Worm (Caenorhabditis elegans) whole organism, late embryonic: ENCODE measurements around the gene C56G2.4.

Source experiments
- C38D4.7 ChIP-seq: fragments of 200-800 bp; sonication (Bioruptor generic); optimal IDR thresholded peaks from 2 replicates; lab custom pipeline; 2018; ENCODE audit warnings: mild to moderate bottlenecking, missing genetic modification characterization, moderate library complexity, missing compliant biosample characterization
- F13H6.1 ChIP-seq: sonication (generic microtip); optimal IDR thresholded peaks from 2 replicates; lab custom pipeline; 2016; ENCODE audit warnings: missing genetic modification characterization, missing compliant biosample characterization
- K09A11.1 ChIP-seq: sonication (generic microtip); optimal IDR thresholded peaks from 2 replicates; lab custom pipeline; 2017; ENCODE audit warnings: antibody characterized with exemption, mild to moderate bottlenecking, missing genetic modification characterization, missing compliant biosample characterization; ENCODE audit not compliant: insufficient read depth
- ama-1 ChIP-seq: fragments of 150-350 bp; optimal IDR thresholded peaks from 2 replicates; lab custom pipeline; 2014
- ceh-2 ChIP-seq: sonication (generic microtip); optimal IDR thresholded peaks from 2 replicates; lab custom pipeline; 2016; ENCODE audit warnings: missing genotype, missing genetic modification characterization, missing compliant biosample characterization
- dmd-4 ChIP-seq: sonication (generic microtip); optimal IDR thresholded peaks from 2 replicates; lab custom pipeline; 2016; ENCODE audit warnings: borderline replicate concordance, missing genetic modification characterization, missing compliant biosample characterization
- fax-1 ChIP-seq: sonication (generic microtip); optimal IDR thresholded peaks from 2 replicates; lab custom pipeline; 2016; ENCODE audit warnings: missing genotype, missing genetic modification characterization, missing compliant biosample characterization
- nfya-1 ChIP-seq: sonication (generic microtip); optimal IDR thresholded peaks from 2 replicates; lab custom pipeline; 2017; ENCODE audit warnings: missing genetic modification characterization, mild to moderate bottlenecking, missing compliant biosample characterization, antibody characterized with exemption, moderate library complexity
- pat-9 ChIP-seq: fragments of 200-800 bp; sonication (Bioruptor generic); optimal IDR thresholded peaks from 2 replicates; lab custom pipeline; 2018; ENCODE audit warnings: mild to moderate bottlenecking, missing genetic modification characterization, moderate library complexity, missing compliant biosample characterization
- pha-2 ChIP-seq: sonication (generic microtip); optimal IDR thresholded peaks from 2 replicates; lab custom pipeline; 2017; ENCODE audit warnings: mild to moderate bottlenecking, missing genetic modification characterization, missing compliant biosample characterization
- pha-4 ChIP-seq: fragments of 150-350 bp; optimal IDR thresholded peaks from 2 replicates; lab custom pipeline; 2018; ENCODE audit warnings: missing biosample characterization, missing genetic modification reagents, missing genetic modification characterization
- pros-1 ChIP-seq: fragments of 150-350 bp; optimal IDR thresholded peaks from 2 replicates; lab custom pipeline; 2014; ENCODE audit warnings: missing biosample characterization, missing genetic modification reagents, missing genetic modification characterization
- rnt-1 ChIP-seq: sonication (generic microtip); optimal IDR thresholded peaks from 2 replicates; lab custom pipeline; 2016; ENCODE audit warnings: missing genetic modification characterization, missing compliant biosample characterization
- unc-42 ChIP-seq: sonication (generic microtip); optimal IDR thresholded peaks from 2 replicates; lab custom pipeline; 2016; ENCODE audit warnings: missing genotype, missing genetic modification characterization, missing compliant biosample characterization

ce11 chrIII:6295972-6296700, 35.4 kb upstream of the C56G2.4 start, which contains the start of gene F47D12.7:
- TF ChIP-seq dmd-4 (no peak), fax-1 (tag; lab: Kevin White, UChicago) (no peak), unc-42 (no peak), pros-1 (tag; lab: Kevin White, UChicago) (no peak), pat-9 (no peak), K09A11.1 (tag; lab: Kevin White, UChicago) (no peak), ceh-2 (no peak), pha-2 (tag; lab: Kevin White, UChicago) (no peak), ama-1 (lab: Kevin White, UChicago) (no peak), pha-4 (tag; lab: Kevin White, UChicago) (no peak), C38D4.7 (GFP tag; lab: Kevin White, UChicago) (no peak), rnt-1 (tag; lab: Kevin White, UChicago) (no peak), nfya-1 (no peak), F13H6.1 (tag; lab: Kevin White, UChicago) (no peak)
